Worm (Caenorhabditis elegans): Measurements from ENCODE around the gene ZK897.10.

ZK897.10 gene

DNA sequence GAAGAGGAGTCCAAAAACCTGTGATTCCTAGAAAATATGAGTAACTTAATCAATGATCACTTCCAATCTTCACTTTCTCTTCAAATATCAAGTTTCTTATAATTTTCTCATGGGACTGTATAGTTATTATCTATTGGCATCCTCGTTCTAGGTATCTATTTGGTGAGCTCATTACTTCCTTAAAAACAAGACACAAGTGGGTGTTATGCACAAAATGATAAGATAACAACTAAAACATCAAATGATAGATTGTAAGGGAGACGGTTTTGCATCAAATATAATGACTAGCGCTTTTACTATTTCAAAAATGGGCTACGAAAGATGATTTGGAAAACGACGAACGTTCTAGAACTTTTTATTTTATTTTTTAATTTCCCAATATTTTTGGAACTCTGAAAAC lies at the start of gene ZK897.10:
Gene ZK897.10 (plus strand): TSS at position 285 of the 400 bp plus-strand sequence.
- TF ChIP-seq ceh-13 (GFP tag; optimal IDR thresholded peaks at IDR 0.05), result no peak
- TF ChIP-seq pes-1 (GFP tag; IDR thresholded peaks at IDR 0.05), result no peak
- TF ChIP-seq sea-1 (GFP tag; conservative IDR thresholded peaks at IDR 0.05), result no peak
- no peak for TF ChIP-seq aly-1 (tag; optimal IDR thresholded peaks at IDR 0.05)
- no peak for TF ChIP-seq tra-4 (tag; optimal IDR thresholded peaks at IDR 0.05)
- TF ChIP-seq ama-1 (optimal IDR thresholded peaks at IDR 0.05), result no peak
- TF ChIP-seq flt-1 (GFP tag; IDR thresholded peaks at IDR 0.05), result no peak
- no peak for TF ChIP-seq scrt-1 (GFP tag; IDR thresholded peaks at IDR 0.05)
- TF ChIP-seq F13C5.2 (tag; optimal IDR thresholded peaks at IDR 0.05), result no peak
- TF ChIP-seq ets-7 (tag; optimal IDR thresholded peaks at IDR 0.05), result no peak
- no peak for TF ChIP-seq tbx-11 (GFP tag; IDR thresholded peaks at IDR 0.05)
- no peak for TF ChIP-seq hmg-4 (GFP tag; optimal IDR thresholded peaks at IDR 0.05)
- no peak for TF ChIP-seq tbx-37 (GFP tag; conservative IDR thresholded peaks at IDR 0.05)

ce11 chrIV:12715947-12716382 lies 49.2 kb upstream of the ZK897.10 start:
- TF ChIP-seq sea-1 (GFP tag; conservative IDR thresholded peaks at IDR 0.05) (no peak), hnd-1 (tag; optimal IDR thresholded peaks at IDR 0.05) (no peak), hmbx-1 (tag; optimal IDR thresholded peaks at IDR 0.05) (no peak)

ce11 chrIV:12717531-12717930 lies 47.6 kb upstream of the ZK897.10 start, which contains the start of gene C27D8.1:
C27D8.1 (plus strand) TSS chrIV:12717831.
- TF ChIP-seq hmg-4 (GFP tag; optimal IDR thresholded peaks at IDR 0.05) (no peak), aly-1 (tag; optimal IDR thresholded peaks at IDR 0.05) (no peak), F13C5.2 (tag; optimal IDR thresholded peaks at IDR 0.05) (no peak), scrt-1 (GFP tag; IDR thresholded peaks at IDR 0.05) (no peak), tbx-11 (GFP tag; IDR thresholded peaks at IDR 0.05) (no peak), sea-1 (GFP tag; conservative IDR thresholded peaks at IDR 0.05) (no peak), tra-4 (tag; optimal IDR thresholded peaks at IDR 0.05) (no peak), ets-7 (tag; optimal IDR thresholded peaks at IDR 0.05) (no peak), hmbx-1 (tag; optimal IDR thresholded peaks at IDR 0.05) (no peak), hnd-1 (tag; optimal IDR thresholded peaks at IDR 0.05) (no peak), ama-1 (optimal IDR thresholded peaks at IDR 0.05) (no peak), ceh-36 (tag; optimal IDR thresholded peaks at IDR 0.05) (no peak), ceh-13 (GFP tag; optimal IDR thresholded peaks at IDR 0.05) (no peak), B0310.2 (tag; optimal IDR thresholded peaks at IDR 0.05) (no peak), flt-1 (GFP tag; IDR thresholded peaks at IDR 0.05) (no peak), pes-1 (GFP tag; IDR thresholded peaks at IDR 0.05) (no peak), tbx-37 (GFP tag; conservative IDR thresholded peaks at IDR 0.05) (no peak)

DNA sequence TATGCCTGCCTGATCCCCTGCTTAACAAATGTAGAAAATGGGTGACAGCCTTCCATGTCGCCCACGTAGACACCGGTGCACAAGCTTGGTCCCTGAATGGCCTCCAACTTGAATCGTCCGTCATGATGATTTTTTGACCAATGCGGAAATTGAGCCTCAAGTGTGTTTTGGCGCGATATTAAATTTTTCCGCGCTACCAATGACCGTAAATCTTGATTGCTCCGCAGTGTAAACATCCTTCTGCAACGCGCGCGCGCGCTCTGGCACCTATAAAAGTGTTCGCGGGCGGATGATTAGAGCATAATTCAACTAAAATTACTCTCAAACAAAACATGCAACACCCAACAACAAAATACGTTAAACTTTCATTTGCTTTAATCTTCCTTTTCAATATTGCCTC lies 45.5 kb upstream of the ZK897.10 start, which contains the start of gene idpp-7:
Gene idpp-7 (plus strand): TSS at position 301 of the 400 bp plus-strand sequence.
- no peak for TF ChIP-seq pes-1 (GFP tag; IDR thresholded peaks at IDR 0.05)
- no peak for TF ChIP-seq sea-1 (GFP tag; conservative IDR thresholded peaks at IDR 0.05)
- no peak for TF ChIP-seq hnd-1 (tag; optimal IDR thresholded peaks at IDR 0.05)
- TF ChIP-seq tra-4 (tag; optimal IDR thresholded peaks at IDR 0.05), result no peak
- no peak for TF ChIP-seq aly-1 (tag; optimal IDR thresholded peaks at IDR 0.05)
- TF ChIP-seq tbx-37 (GFP tag; conservative IDR thresholded peaks at IDR 0.05), result no peak
- no peak for TF ChIP-seq ceh-36 (tag; optimal IDR thresholded peaks at IDR 0.05)
- no peak for TF ChIP-seq tbx-11 (GFP tag; IDR thresholded peaks at IDR 0.05)
- no peak for TF ChIP-seq ama-1 (optimal IDR thresholded peaks at IDR 0.05)
- no peak for TF ChIP-seq flt-1 (GFP tag; IDR thresholded peaks at IDR 0.05)
- no peak for TF ChIP-seq hmbx-1 (tag; optimal IDR thresholded peaks at IDR 0.05)
- no peak for TF ChIP-seq ceh-13 (GFP tag; optimal IDR thresholded peaks at IDR 0.05)
- no peak for TF ChIP-seq hmg-4 (GFP tag; optimal IDR thresholded peaks at IDR 0.05)
- no peak for TF ChIP-seq F13C5.2 (tag; optimal IDR thresholded peaks at IDR 0.05)
- TF ChIP-seq B0310.2 (tag; optimal IDR thresholded peaks at IDR 0.05), result no peak
- no peak for TF ChIP-seq ets-7 (tag; optimal IDR thresholded peaks at IDR 0.05)
- TF ChIP-seq scrt-1 (GFP tag; IDR thresholded peaks at IDR 0.05), result no peak

- TF ChIP-seq hmbx-1 (tag; optimal IDR thresholded peaks at IDR 0.05) (no peak), ceh-13 (GFP tag; optimal IDR thresholded peaks at IDR 0.05) (no peak), tbx-11 (GFP tag; IDR thresholded peaks at IDR 0.05) (no peak), hmg-4 (GFP tag; optimal IDR thresholded peaks at IDR 0.05) (no peak), aly-1 (tag; optimal IDR thresholded peaks at IDR 0.05) (no peak), hnd-1 (tag; optimal IDR thresholded peaks at IDR 0.05) (no peak), ets-7 (tag; optimal IDR thresholded peaks at IDR 0.05) (no peak), ama-1 (optimal IDR thresholded peaks at IDR 0.05) (no peak), ceh-36 (tag; optimal IDR thresholded peaks at IDR 0.05) (no peak), B0310.2 (tag; optimal IDR thresholded peaks at IDR 0.05) (no peak), sea-1 (GFP tag; conservative IDR thresholded peaks at IDR 0.05) (no peak), flt-1 (GFP tag; IDR thresholded peaks at IDR 0.05) (no peak), tra-4 (tag; optimal IDR thresholded peaks at IDR 0.05) (no peak), scrt-1 (GFP tag; IDR thresholded peaks at IDR 0.05) (no peak), pes-1 (GFP tag; IDR thresholded peaks at IDR 0.05) (no peak), F13C5.2 (tag; optimal IDR thresholded peaks at IDR 0.05) (no peak), tbx-37 (GFP tag; conservative IDR thresholded peaks at IDR 0.05) (no peak)
Observed at ce11 chrIV:12721106-12721505, 44.0 kb upstream of the ZK897.10 start, which contains the start of gene T23F6.2. T23F6.2 (plus strand) TSS chrIV:12721356.

DNA sequence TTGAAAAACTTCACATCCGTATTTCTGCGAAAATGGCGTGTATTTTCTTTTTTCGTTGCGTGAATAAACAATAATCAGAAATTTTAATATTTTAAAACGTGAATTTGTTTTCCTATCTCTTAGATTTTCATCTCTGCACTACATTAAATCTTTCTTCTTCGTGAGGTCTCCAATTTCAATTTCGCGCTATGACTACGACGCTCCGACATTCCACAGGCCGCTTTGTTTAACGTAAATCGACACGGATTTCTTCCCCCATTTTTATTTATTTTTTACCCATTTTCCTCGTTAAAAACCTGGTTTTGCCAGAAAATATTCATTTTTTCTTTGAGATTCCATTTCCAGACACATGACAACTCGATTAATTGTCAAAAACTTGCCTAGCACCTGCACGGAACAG lies 40.5 kb upstream of the ZK897.10 start, which contains the start of the genes T23F6.3 and rbd-1:
Gene T23F6.3 (minus strand): TSS at position 120 of the 400 bp plus-strand sequence.
Gene rbd-1 (plus strand): TSS at position 346 of the 400 bp plus-strand sequence.
- TF ChIP-seq ceh-13 (GFP tag; optimal IDR thresholded peaks at IDR 0.05) (no peak), tbx-37 (GFP tag; conservative IDR thresholded peaks at IDR 0.05) (peak; percentile 53; the same call in 1 of the 2 replicates), sea-1 (GFP tag; conservative IDR thresholded peaks at IDR 0.05) (no peak), pes-1 (GFP tag; IDR thresholded peaks at IDR 0.05) (no peak), ceh-36 (tag; optimal IDR thresholded peaks at IDR 0.05) (no peak), ets-7 (tag; optimal IDR thresholded peaks at IDR 0.05) (peak; percentile 19), F13C5.2 (tag; optimal IDR thresholded peaks at IDR 0.05) (peak; percentile 76), hmbx-1 (tag; optimal IDR thresholded peaks at IDR 0.05) (no peak), hmg-4 (GFP tag; optimal IDR thresholded peaks at IDR 0.05) (no peak), B0310.2 (tag; optimal IDR thresholded peaks at IDR 0.05) (no peak), tbx-11 (GFP tag; IDR thresholded peaks at IDR 0.05) (0 out of 2 replicates have a peak, but pooled peaks have one; percentile 47)

- no peak for TF ChIP-seq ceh-13 (GFP tag; optimal IDR thresholded peaks at IDR 0.05)
Observed at ce11 chrIV:12725228-12725627, 39.9 kb upstream of the ZK897.10 start.

Measured in whole organism, early embryonic.